Fruit fly (Drosophila melanogaster) whole organism, embryonic: ENCODE data around the gene pbl.

ENCODE experiments used
- Aef1 ChIP-seq: fragments of 200-800 bp; sonication (Bioruptor generic); IDR thresholded peaks from 3 replicates; pipeline ENCODE4 v1.3.6; 2022; ENCODE audit warnings: missing biosample characterization, missing genetic modification characterization
- Antp ChIP-seq: fragments of 200-800 bp; sonication (Bioruptor generic); optimal IDR thresholded peaks from 3 replicates; lab custom pipeline; 2016; ENCODE audit warnings: missing biosample characterization, missing genetic modification characterization
- CG11247 ChIP-seq: fragments of 200-800 bp; sonication (Bioruptor generic); IDR thresholded peaks from 2 replicates; pipeline ENCODE4 v1.3.6; 2022; ENCODE audit warnings: missing biosample characterization, missing genetic modification characterization
- CG14965 ChIP-seq: fragments of 200-800 bp; sonication (Bioruptor generic); optimal IDR thresholded peaks from 2 replicates; lab custom pipeline; 2016; ENCODE audit warnings: missing biosample characterization, missing genetic modification characterization, borderline replicate concordance
- CG15514 ChIP-seq: fragments of 200-800 bp; sonication (Bioruptor generic); optimal IDR thresholded peaks from 3 replicates; lab custom pipeline; 2017; ENCODE audit warnings: missing biosample characterization, missing genetic modification characterization, mild to moderate bottlenecking, moderate library complexity, missing genetic modification reagents
- CG1603 ChIP-seq: fragments of 200-800 bp; sonication (Bioruptor generic); optimal IDR thresholded peaks from 2 replicates; lab custom pipeline; 2019; ENCODE audit warnings: missing biosample characterization, mild to moderate bottlenecking, missing genetic modification characterization, moderate library complexity
- CG16813 ChIP-seq: fragments of 200-800 bp; sonication (Bioruptor generic); IDR thresholded peaks from 3 replicates; pipeline ENCODE4 v1.3.6; 2022; ENCODE audit warnings: missing biosample characterization, missing genetic modification characterization; ENCODE audit not compliant: partially characterized antibody
- CG18476 ChIP-seq: fragments of 200-800 bp; sonication (Bioruptor generic); optimal IDR thresholded peaks from 2 replicates; lab custom pipeline; 2016; ENCODE audit warnings: missing biosample characterization, mild to moderate bottlenecking, missing genetic modification characterization
- CG31388 ChIP-seq: fragments of 200-800 bp; sonication (Bioruptor generic); optimal IDR thresholded peaks from 2 replicates; lab custom pipeline; 2016; ENCODE audit warnings: missing biosample characterization, missing genetic modification characterization
- CG42726 ChIP-seq: fragments of 200-800 bp; sonication (Bioruptor generic); IDR thresholded peaks from 2 replicates; pipeline ENCODE4 v1.3.6; 2022; ENCODE audit warnings: missing biosample characterization, missing genetic modification characterization; ENCODE audit not compliant: partially characterized antibody
- CG4360 ChIP-seq: fragments of 200-800 bp; sonication (Bioruptor generic); IDR thresholded peaks from 2 replicates; pipeline ENCODE4 v1.3.6; 2022; ENCODE audit warnings: missing biosample characterization, missing genetic modification characterization
- CG43689 ChIP-seq: fragments of 200-800 bp; sonication (Bioruptor generic); IDR thresholded peaks from 2 replicates; pipeline ENCODE4 v1.3.6; 2022; ENCODE audit warnings: missing biosample characterization, missing genetic modification characterization
- CG5245 ChIP-seq: fragments of 200-800 bp; sonication (Bioruptor generic); optimal IDR thresholded peaks from 3 replicates; lab custom pipeline; 2016; ENCODE audit warnings: missing biosample characterization, missing genetic modification characterization
- CG7745 ChIP-seq: fragments of 200-800 bp; sonication (Bioruptor generic); optimal IDR thresholded peaks from 2 replicates; lab custom pipeline; 2018; ENCODE audit warnings: missing biosample characterization, mild to moderate bottlenecking, missing genetic modification characterization, moderate library complexity
- CG9932 ChIP-seq: fragments of 200-800 bp; sonication (Bioruptor generic); IDR thresholded peaks from 2 replicates; pipeline ENCODE4 v1.3.6; 2022; ENCODE audit warnings: missing biosample characterization, missing genetic modification characterization
- Doc3 ChIP-seq: fragments of 200-800 bp; sonication (Bioruptor generic); IDR thresholded peaks from 3 replicates; pipeline ENCODE4 v1.3.6; 2022; ENCODE audit warnings: missing biosample characterization, missing genetic modification characterization; ENCODE audit not compliant: partially characterized antibody
- E2f2 ChIP-seq: fragments of 200-800 bp; sonication (Bioruptor generic); IDR thresholded peaks from 2 replicates; pipeline ENCODE4 v1.3.6; 2022; ENCODE audit warnings: missing biosample characterization, missing genetic modification characterization
- Fer1 ChIP-seq: fragments of 200-800 bp; sonication (Bioruptor generic); optimal IDR thresholded peaks from 2 replicates; lab custom pipeline; 2017; ENCODE audit warnings: missing biosample characterization, mild to moderate bottlenecking, missing genetic modification characterization
- HHEX ChIP-seq: fragments of 200-800 bp; sonication (Bioruptor generic); optimal IDR thresholded peaks from 3 replicates; lab custom pipeline; 2017; ENCODE audit warnings: missing biosample characterization, mild to moderate bottlenecking, missing genetic modification characterization, missing genetic modification reagents
- HmgD ChIP-seq: fragments of 200-800 bp; sonication (Bioruptor generic); optimal IDR thresholded peaks from 3 replicates; lab custom pipeline; 2016; ENCODE audit warnings: missing biosample characterization, missing genetic modification characterization
- Mes4 ChIP-seq: fragments of 200-800 bp; sonication (Bioruptor generic); optimal IDR thresholded peaks from 2 replicates; lab custom pipeline; 2016; ENCODE audit warnings: missing biosample characterization, missing genetic modification characterization
- Spps ChIP-seq: fragments of 200-800 bp; sonication (Bioruptor generic); optimal IDR thresholded peaks from 2 replicates; lab custom pipeline; 2018; ENCODE audit warnings: missing biosample characterization, mild to moderate bottlenecking, missing genetic modification characterization
- Sry-δ ChIP-seq: fragments of 200-800 bp; sonication (Bioruptor generic); optimal IDR thresholded peaks from 2 replicates; lab custom pipeline; 2016; ENCODE audit warnings: missing biosample characterization, missing genetic modification characterization
- Ssrp ChIP-seq: fragments of 200-800 bp; sonication (Bioruptor generic); optimal IDR thresholded peaks from 2 replicates; lab custom pipeline; 2018; ENCODE audit warnings: missing biosample characterization, mild to moderate bottlenecking, missing genetic modification characterization, moderate library complexity
- Tbp ChIP-seq: fragments of >200 bp; optimal IDR thresholded peaks from 2 replicates; lab custom pipeline; 2018; ENCODE audit warnings: missing biosample characterization, missing genetic modification characterization
- Xrp1 ChIP-seq: fragments of 200-800 bp; sonication (Bioruptor generic); IDR thresholded peaks from 2 replicates; pipeline ENCODE4 v1.3.6; 2022; ENCODE audit warnings: missing biosample characterization, missing genetic modification characterization
- bab2 ChIP-seq: fragments of 200-800 bp; sonication (Bioruptor generic); optimal IDR thresholded peaks from 2 replicates; lab custom pipeline; 2016; ENCODE audit warnings: missing biosample characterization, missing genetic modification characterization
- br ChIP-seq: fragments of >200 bp; optimal IDR thresholded peaks from 2 replicates; lab custom pipeline; 2017
- cas ChIP-seq: fragments of 200-800 bp; sonication (Bioruptor generic); IDR thresholded peaks from 2 replicates; pipeline ENCODE4 v1.3.6; 2022; ENCODE audit warnings: missing biosample characterization, missing genetic modification characterization
- chinmo ChIP-seq: fragments of 200-800 bp; sonication (Bioruptor generic); IDR thresholded peaks from 4 replicates; pipeline ENCODE4 v1.3.6; 2022; ENCODE audit warnings: missing biosample characterization, missing genetic modification characterization; ENCODE audit not compliant: partially characterized antibody
- dm ChIP-seq: fragments of 200-800 bp; sonication (Bioruptor generic); optimal IDR thresholded peaks from 3 replicates; lab custom pipeline; 2016; ENCODE audit warnings: missing biosample characterization, missing genetic modification characterization
- gcm ChIP-seq: fragments of 200-800 bp; sonication (Bioruptor generic); optimal IDR thresholded peaks from 2 replicates; lab custom pipeline; 2019; ENCODE audit warnings: missing biosample characterization, mild to moderate bottlenecking, missing genetic modification characterization, moderate library complexity
- gem ChIP-seq: fragments of 200-800 bp; sonication (Bioruptor generic); optimal IDR thresholded peaks from 2 replicates; lab custom pipeline; 2019; ENCODE audit warnings: missing biosample characterization, mild to moderate bottlenecking, missing genetic modification characterization, moderate library complexity
- gsb-n ChIP-seq: fragments of 200-800 bp; sonication (Bioruptor generic); optimal IDR thresholded peaks from 3 replicates; lab custom pipeline; 2018; ENCODE audit warnings: missing biosample characterization, mild to moderate bottlenecking, missing genetic modification characterization
- gt ChIP-seq: fragments of 200-800 bp; sonication (Bioruptor generic); IDR thresholded peaks from 2 replicates; pipeline ENCODE4 v1.3.6; 2022; ENCODE audit warnings: missing biosample characterization, missing genetic modification characterization
- hb ChIP-seq: fragments of 200-800 bp; sonication (Bioruptor generic); IDR thresholded peaks from 3 replicates; pipeline ENCODE4 v1.3.6; 2022; ENCODE audit warnings: missing biosample characterization, missing genetic modification characterization; ENCODE audit not compliant: partially characterized antibody
- jumu ChIP-seq: fragments of 200-800 bp; sonication (Bioruptor generic); optimal IDR thresholded peaks from 3 replicates; lab custom pipeline; 2016; ENCODE audit warnings: missing biosample characterization, missing genetic modification characterization
- maf-S ChIP-seq: fragments of 200-800 bp; sonication (Bioruptor generic); optimal IDR thresholded peaks from 2 replicates; lab custom pipeline; 2016; ENCODE audit warnings: missing biosample characterization, missing genetic modification characterization
- nerfin-1 ChIP-seq: fragments of 200-800 bp; sonication (Bioruptor generic); optimal IDR thresholded peaks from 3 replicates; lab custom pipeline; 2019; ENCODE audit warnings: missing biosample characterization, mild to moderate bottlenecking, missing genetic modification characterization, moderate library complexity
- org-1 ChIP-seq: fragments of 200-800 bp; sonication (Bioruptor generic); optimal IDR thresholded peaks from 2 replicates; lab custom pipeline; 2017; ENCODE audit warnings: missing biosample characterization, missing genetic modification characterization
- pnt ChIP-seq: fragments of 200-800 bp; sonication (Bioruptor generic); optimal IDR thresholded peaks from 3 replicates; lab custom pipeline; 2016; ENCODE audit warnings: missing biosample characterization, missing genetic modification characterization
- ranshi ChIP-seq: fragments of 200-800 bp; sonication (Bioruptor generic); IDR thresholded peaks from 2 replicates; pipeline ENCODE4 v1.3.6; 2022; ENCODE audit warnings: missing biosample characterization, missing genetic modification characterization
- sd ChIP-seq: fragments of 200-800 bp; sonication (Bioruptor generic); optimal IDR thresholded peaks from 3 replicates; lab custom pipeline; 2018; ENCODE audit warnings: missing biosample characterization, mild to moderate bottlenecking, missing genetic modification characterization, moderate library complexity
- sens ChIP-seq: fragments of 200-800 bp; sonication (Bioruptor generic); peaks from one replicate; lab custom pipeline; 2016; ENCODE audit warnings: missing biosample characterization, missing genetic modification characterization
- sens-2 ChIP-seq: fragments of 200-800 bp; sonication (Bioruptor generic); IDR thresholded peaks from 2 replicates; pipeline ENCODE4 v1.3.6; 2022; ENCODE audit warnings: missing biosample characterization, missing genetic modification characterization
- ssp ChIP-seq: fragments of 200-800 bp; sonication (Bioruptor generic); IDR thresholded peaks from 2 replicates; pipeline ENCODE4 v1.3.6; 2022; ENCODE audit warnings: missing biosample characterization, missing genetic modification characterization
- stwl ChIP-seq: fragments of 200-800 bp; sonication (Bioruptor generic); optimal IDR thresholded peaks from 3 replicates; lab custom pipeline; 2018; ENCODE audit warnings: missing biosample characterization, mild to moderate bottlenecking, missing genetic modification characterization, moderate library complexity
- twi ChIP-seq: fragments of 200-800 bp; optimal IDR thresholded peaks from 2 replicates; lab custom pipeline; 2019; ENCODE audit warnings: missing biosample characterization, mild to moderate bottlenecking, missing genetic modification characterization, moderate library complexity
- wor ChIP-seq: fragments of 200-800 bp; sonication (Bioruptor generic); IDR thresholded peaks from 2 replicates; pipeline ENCODE4 v1.3.6; 2022; ENCODE audit warnings: missing biosample characterization, missing genetic modification characterization
- zfh1 ChIP-seq: fragments of 200-800 bp; sonication (Bioruptor generic); IDR thresholded peaks from 3 replicates; pipeline ENCODE4 v1.3.6; 2022; ENCODE audit warnings: missing biosample characterization, missing genetic modification characterization

The pbl gene

DNA sequence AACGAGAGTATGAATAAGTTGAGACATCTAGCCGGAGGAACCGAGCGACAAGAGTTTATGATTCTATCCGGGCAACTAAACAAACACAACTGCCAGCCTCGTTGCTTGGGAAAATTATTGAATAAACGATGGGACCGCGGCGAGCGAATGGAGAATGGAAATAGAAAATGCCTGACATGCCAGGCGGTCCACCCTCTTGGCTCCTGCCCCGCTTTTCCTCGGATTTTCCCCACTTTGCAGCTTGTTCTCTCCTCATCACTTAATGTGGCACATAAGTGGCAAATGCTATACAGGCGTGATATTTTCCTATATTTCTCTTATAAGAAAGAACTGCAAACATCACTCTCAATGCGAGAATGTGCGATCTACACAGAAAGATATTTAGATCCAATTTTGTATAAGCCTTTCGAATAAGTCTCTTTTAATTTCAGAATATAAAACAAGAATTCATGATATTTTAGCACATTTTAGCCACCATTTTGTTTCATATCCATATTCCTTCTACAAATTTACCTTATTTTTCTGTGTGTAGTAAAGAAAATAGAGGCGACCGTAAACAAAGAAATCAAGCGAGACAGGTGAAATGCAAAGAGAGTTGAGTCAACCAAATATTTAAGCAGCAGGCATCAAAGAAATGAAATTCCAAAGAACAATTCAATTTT, 8.1 kb downstream of the pbl start (continued):
- TF ChIP-seq twi (tag; lab: Kevin White, UChicago) (peak; percentile 79), CG11247 (GFP tag; lab: Robert Waterston, UW) (peak; percentile 70), CG9932 (GFP tag; lab: Robert Waterston, UW) (peak; percentile 79), maf-S (GFP tag; lab: Kevin White, UChicago) (peak; percentile 67), nerfin-1 (tag; lab: Kevin White, UChicago) (peak; percentile 85), Aef1 (GFP tag; lab: Robert Waterston, UW) (peak; percentile 70), hb (GFP tag; lab: Robert Waterston, UW) (no peak), Tbp (GFP tag; lab: Kevin White, UChicago) (no peak), bab2 (GFP tag; lab: Kevin White, UChicago) (peak; percentile 91), CG31388 (GFP tag; lab: Kevin White, UChicago) (peak; percentile 65), CG1603 (tag; lab: Kevin White, UChicago) (peak; percentile 71), gem (tag; lab: Kevin White, UChicago) (peak; percentile 92), CG43689 (GFP tag; lab: Robert Waterston, UW) (no peak), Spps (tag; lab: Kevin White, UChicago) (peak; percentile 83), CG15514 (GFP tag; lab: Kevin White, UChicago) (peak; percentile 47), sd (tag; lab: Kevin White, UChicago) (peak; percentile 95), HmgD (GFP tag; lab: Kevin White, UChicago) (peak; percentile 41), ssp (GFP tag; lab: Robert Waterston, UW) (peak; percentile 65), sens (GFP tag; lab: Kevin White, UChicago) (peak; percentile 98), Sry-δ (GFP tag; lab: Kevin White, UChicago) (peak; percentile 37), chinmo (GFP tag; lab: Robert Waterston, UW) (no peak), jumu (GFP tag; lab: Kevin White, UChicago) (peak; percentile 67), Antp (GFP tag; lab: Kevin White, UChicago) (peak; percentile 70), Ssrp (tag; lab: Kevin White, UChicago) (peak; percentile 88), CG16813 (no peak), zfh1 (GFP tag; lab: Robert Waterston, UW) (peak; percentile 92), E2f2 (GFP tag; lab: Robert Waterston, UW) (peak; percentile 61; the same call in 1 of the 2 replicates), CG42726 (GFP tag; lab: Robert Waterston, UW) (no peak), Xrp1 (GFP tag; lab: Robert Waterston, UW) (peak; percentile 92), Doc3 (GFP tag; lab: Robert Waterston, UW) (no peak), CG14965 (peak; percentile 54), br (no peak), gcm (GFP tag; lab: Kevin White, UChicago) (peak; percentile 84), Fer1 (peak; percentile 75), org-1 (peak; percentile 72), stwl (tag; lab: Kevin White, UChicago) (peak; percentile 25), CG18476 (GFP tag; lab: Kevin White, UChicago) (peak; percentile 80), pnt (GFP tag; lab: Kevin White, UChicago) (peak; percentile 65), Mes4 (GFP tag; lab: Kevin White, UChicago) (peak; percentile 84), wor (peak; percentile 76), sens-2 (GFP tag; lab: Robert Waterston, UW) (peak; percentile 72), HHEX (GFP tag; lab: Kevin White, UChicago) (peak; percentile 79), gt (GFP tag; lab: Robert Waterston, UW) (0 out of 2 replicates have a peak, but pooled peaks have one; percentile 42), CG7745 (tag; lab: Kevin White, UChicago) (peak; percentile 49), gsb-n (tag; lab: Kevin White, UChicago) (peak; percentile 90), dm (GFP tag; lab: Kevin White, UChicago) (peak; percentile 76), ranshi (GFP tag; lab: Robert Waterston, UW) (peak; percentile 85), cas (GFP tag; lab: Robert Waterston, UW) (peak; percentile 7; the same call in 1 of the 2 replicates), CG5245 (GFP tag; lab: Kevin White, UChicago) (peak; percentile 67), CG4360 (GFP tag; lab: Robert Waterston, UW) (no peak)
